Fruit fly (Drosophila melanogaster) whole organism, adult: ENCODE results near the gene CecA1.

ENCODE experiments used
- CG11617 ChIP-seq: fragments of 200-800 bp; sonication (Bioruptor generic); optimal IDR thresholded peaks from 2 replicates; lab custom pipeline; 2017; ENCODE audit warnings: mild to moderate bottlenecking, missing biosample characterization, missing genetic modification reagents, missing genetic modification characterization
- CG12768 ChIP-seq: fragments of 200-800 bp; sonication (Bioruptor generic); optimal IDR thresholded peaks from 2 replicates; lab custom pipeline; 2017; ENCODE audit warnings: missing biosample characterization, missing genetic modification characterization, mild to moderate bottlenecking, moderate library complexity, missing genetic modification reagents
- CG14711 ChIP-seq: fragments of 200-800 bp; sonication (Bioruptor generic); optimal IDR thresholded peaks from 2 replicates; lab custom pipeline; 2018; ENCODE audit warnings: missing biosample characterization, mild to moderate bottlenecking, missing genetic modification characterization, moderate library complexity
- CG1620 ChIP-seq: fragments of 200-800 bp; sonication (Bioruptor generic); optimal IDR thresholded peaks from 2 replicates; lab custom pipeline; 2016; ENCODE audit warnings: missing biosample characterization, missing genetic modification characterization
- CG33017 ChIP-seq: fragments of 200-800 bp; sonication (Bioruptor generic); optimal IDR thresholded peaks from 2 replicates; lab custom pipeline; 2018; ENCODE audit warnings: missing biosample characterization, mild to moderate bottlenecking, missing genetic modification characterization, moderate library complexity
- CG5204 ChIP-seq: fragments of 200-800 bp; sonication (Bioruptor generic); optimal IDR thresholded peaks from 2 replicates; lab custom pipeline; 2016; ENCODE audit warnings: missing biosample characterization, missing genetic modification characterization
- CG7045 ChIP-seq: fragments of 200-800 bp; sonication (Bioruptor generic); optimal IDR thresholded peaks from 2 replicates; lab custom pipeline; 2017; ENCODE audit warnings: missing biosample characterization, mild to moderate bottlenecking, missing genetic modification characterization
- CG7101 ChIP-seq: fragments of 200-800 bp; sonication (Bioruptor generic); optimal IDR thresholded peaks from 2 replicates; lab custom pipeline; 2018; ENCODE audit warnings: missing biosample characterization, mild to moderate bottlenecking, missing genetic modification characterization, moderate library complexity
- Clk ChIP-seq: fragments of 200-800 bp; sonication (Bioruptor generic); optimal IDR thresholded peaks from 2 replicates; lab custom pipeline; 2017; ENCODE audit warnings: missing biosample characterization, missing genetic modification characterization
- Crg-1 ChIP-seq: fragments of 200-800 bp; sonication (Bioruptor generic); optimal IDR thresholded peaks from 2 replicates; lab custom pipeline; 2016; ENCODE audit warnings: missing biosample characterization, missing genetic modification characterization
- Hr96 ChIP-seq: fragments of 200-800 bp; sonication (Bioruptor generic); optimal IDR thresholded peaks from 2 replicates; lab custom pipeline; 2016; ENCODE audit warnings: missing biosample characterization, missing genetic modification characterization
- Mnt ChIP-seq: fragments of 200-800 bp; sonication (Bioruptor generic); optimal IDR thresholded peaks from 2 replicates; lab custom pipeline; 2016; ENCODE audit warnings: missing biosample characterization, mild to moderate bottlenecking, missing genetic modification characterization
- bab1 ChIP-seq: fragments of 200-800 bp; sonication (Bioruptor generic); optimal IDR thresholded peaks from 3 replicates; lab custom pipeline; 2019; ENCODE audit warnings: missing biosample characterization, mild to moderate bottlenecking, missing genetic modification characterization, moderate library complexity
- cic ChIP-seq: fragments of 200-800 bp; sonication (Bioruptor generic); optimal IDR thresholded peaks from 2 replicates; lab custom pipeline; 2017; ENCODE audit warnings: missing biosample characterization, mild to moderate bottlenecking, missing genetic modification characterization, moderate library complexity
- cnc ChIP-seq, 2 experiments: fragments of >200 bp; optimal IDR thresholded peaks; 2 replicates each; lab custom pipeline; 2017
- kay ChIP-seq: fragments of 200-800 bp; sonication (Bioruptor generic); peaks from one replicate; lab custom pipeline; 2016; ENCODE audit warnings: missing biosample characterization, missing genetic modification characterization, borderline replicate concordance
- ovo ChIP-seq: fragments of 200-800 bp; sonication (Bioruptor generic); optimal IDR thresholded peaks from 2 replicates; lab custom pipeline; 2016; ENCODE audit warnings: missing biosample characterization, missing genetic modification characterization
- pad ChIP-seq: fragments of 200-800 bp; sonication (Bioruptor generic); optimal IDR thresholded peaks from 3 replicates; lab custom pipeline; 2017; ENCODE audit warnings: missing biosample characterization, missing genetic modification characterization, mild to moderate bottlenecking, moderate library complexity, missing genetic modification reagents
- tj ChIP-seq: fragments of 200-800 bp; sonication (Bioruptor generic); optimal IDR thresholded peaks from 3 replicates; lab custom pipeline; 2017; ENCODE audit warnings: missing biosample characterization, mild to moderate bottlenecking, missing genetic modification characterization, moderate library complexity
- toe ChIP-seq: fragments of 200-800 bp; sonication (Bioruptor generic); optimal IDR thresholded peaks from 2 replicates; lab custom pipeline; 2016; ENCODE audit warnings: missing biosample characterization, missing genetic modification characterization

Gene CecA1

DNA sequence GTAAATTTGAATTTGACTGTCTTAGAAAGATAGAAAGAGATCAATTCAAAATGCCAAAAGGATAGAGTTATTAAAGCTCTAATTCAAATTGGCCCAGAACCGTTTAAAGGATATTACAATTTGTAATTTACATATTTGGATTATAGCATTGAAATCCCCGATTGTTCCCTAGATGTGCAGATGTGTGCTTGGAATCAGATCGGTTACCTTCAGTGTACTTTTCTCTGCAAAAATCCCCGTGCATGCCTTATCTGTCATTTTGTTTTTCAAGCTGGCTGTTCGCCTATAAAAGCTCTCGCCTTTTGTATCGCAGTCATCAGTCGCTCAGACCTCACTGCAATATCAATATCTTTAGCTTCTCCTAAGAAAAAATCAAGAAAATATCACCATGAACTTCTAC lies at the start of gene CecA1:
TSS of gene CecA1 (plus strand) at position 315 of the 400 bp plus-strand sequence.
- TF ChIP-seq cic, result no peak
- no peak for TF ChIP-seq Clk (GFP tag; lab: Kevin White, UChicago)
- TF ChIP-seq ovo, result no peak
- TF ChIP-seq kay (GFP tag; lab: Kevin White, UChicago), result no peak
- TF ChIP-seq CG1620 (GFP tag; lab: Kevin White, UChicago), result no peak
- no peak for TF ChIP-seq CG33017 (tag; lab: Kevin White, UChicago)
- TF ChIP-seq bab1, result no peak
- no peak for TF ChIP-seq toe (GFP tag; lab: Kevin White, UChicago)
- no peak for TF ChIP-seq tj
- no peak for TF ChIP-seq CG5204 (GFP tag; lab: Kevin White, UChicago)
- no peak for TF ChIP-seq cnc (optimal IDR thresholded peaks at IDR 0.05; lab: Kevin White, UChicago)

DNA sequence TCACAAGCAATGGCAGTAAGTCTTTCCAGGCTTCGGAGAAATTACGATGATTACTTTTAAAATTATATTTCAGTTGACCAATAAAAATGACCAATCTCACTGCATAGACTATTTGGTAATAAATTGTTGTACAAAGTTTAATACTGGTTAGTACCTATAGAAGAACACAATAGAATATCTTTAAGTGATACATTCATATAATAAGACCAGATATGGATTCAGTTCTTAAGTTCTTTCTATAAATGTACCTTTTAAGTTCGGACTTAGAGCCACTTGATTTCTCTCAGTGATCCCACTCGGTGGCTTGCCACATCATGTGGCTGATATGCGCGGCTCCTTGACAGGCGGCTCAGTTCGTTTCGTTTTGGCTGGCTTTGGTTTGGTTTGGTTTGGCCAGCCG lies 47.4 kb upstream of the CecA1 start:
- TF ChIP-seq cic (no peak), toe (GFP tag; lab: Kevin White, UChicago) (no peak), CG33017 (tag; lab: Kevin White, UChicago) (no peak), bab1 (no peak), Hr96 (GFP tag; lab: Kevin White, UChicago) (no peak), pad (GFP tag; lab: Kevin White, UChicago) (no peak), Crg-1 (no peak), Mnt (GFP tag; lab: Kevin White, UChicago) (no peak), Clk (GFP tag; lab: Kevin White, UChicago) (no peak), kay (GFP tag; lab: Kevin White, UChicago) (no peak)

- TF ChIP-seq Hr96 (GFP tag; lab: Kevin White, UChicago) (no peak), Mnt (GFP tag; lab: Kevin White, UChicago) (no peak), CG14711 (tag; lab: Kevin White, UChicago) (no peak)
Observed at dm6 chr3R:30164162-30164561, 46.5 kb upstream of the CecA1 start.

DNA sequence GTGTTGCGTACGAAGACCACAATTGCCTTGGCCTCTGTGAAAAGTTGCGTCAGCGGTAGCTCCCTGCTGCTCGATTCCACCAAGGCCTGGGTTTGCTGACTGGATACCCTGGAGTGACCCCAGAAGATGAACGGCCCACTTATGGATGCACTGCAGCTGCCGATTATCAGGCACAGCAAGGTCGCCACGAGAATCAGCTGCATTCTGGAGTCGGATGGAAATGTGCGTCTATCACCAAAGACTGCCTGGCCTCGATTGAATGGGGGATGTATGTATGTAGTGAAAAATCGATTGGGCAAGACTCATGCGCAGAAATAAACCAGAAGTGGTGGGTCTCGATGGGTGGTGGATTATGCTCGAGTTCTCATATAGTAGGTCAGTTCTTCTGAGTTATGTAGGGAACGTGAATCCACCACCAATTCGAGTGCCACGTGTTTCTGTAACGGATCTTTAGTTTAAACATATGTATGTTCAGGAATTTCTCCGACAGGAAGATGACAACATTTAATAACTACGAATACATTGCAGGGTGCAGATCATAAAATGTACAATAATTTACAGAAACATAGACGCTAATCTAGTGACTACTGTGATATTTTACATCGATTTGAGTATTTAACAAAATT lies 44.4 kb upstream of the CecA1 start, which contains the start of gene VhaAC45RP:
TSS of gene VhaAC45RP (minus strand) at position 261 of the 626 bp plus-strand sequence.
- TF ChIP-seq CG33017 (tag; lab: Kevin White, UChicago) (no peak), Crg-1 (no peak)

DNA sequence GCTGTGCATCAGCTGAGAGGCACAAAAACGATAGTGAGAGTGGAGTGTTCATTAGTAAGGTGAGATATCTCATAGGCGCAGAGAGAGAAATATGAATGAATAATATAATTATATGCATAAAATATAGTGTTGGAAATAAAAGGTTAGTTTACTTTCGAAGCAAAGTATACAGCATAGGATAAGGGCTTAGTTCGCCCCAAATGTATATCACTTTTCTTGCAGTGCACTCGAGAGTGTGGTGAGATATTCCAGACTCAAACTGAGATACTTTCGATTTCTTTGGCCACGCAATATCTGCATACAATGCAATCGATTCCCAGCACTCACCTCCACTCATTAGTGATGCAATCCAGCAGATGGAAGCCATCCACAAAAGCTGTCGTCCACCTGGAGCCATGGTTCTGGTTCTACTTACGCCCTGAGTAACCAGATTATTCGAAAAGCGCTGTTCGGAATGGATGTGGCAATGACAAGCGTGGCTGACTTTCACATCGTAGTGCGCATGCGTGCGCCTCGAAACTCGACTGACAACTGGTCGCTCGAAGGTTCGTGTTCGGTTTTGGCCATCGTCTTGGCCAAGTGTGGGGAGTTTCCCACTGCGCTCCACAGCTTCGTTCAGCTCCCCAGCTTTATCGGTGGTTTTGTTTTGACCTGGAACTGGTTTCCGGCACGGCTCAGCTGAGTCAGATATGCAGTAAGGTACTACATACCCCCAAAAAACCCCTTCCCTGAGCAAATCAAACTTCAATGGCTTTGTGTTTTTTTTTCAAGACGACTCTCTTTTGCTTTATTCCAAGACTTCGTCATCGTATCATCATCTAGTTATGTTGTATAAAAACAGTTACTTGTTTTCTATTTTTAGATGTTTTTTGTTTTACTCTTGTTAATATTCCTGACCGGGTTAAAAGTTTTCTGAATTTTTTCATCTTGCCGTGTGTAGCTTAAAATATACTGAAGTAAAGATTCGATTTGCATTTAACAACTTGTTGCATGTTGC lies 39.7 kb upstream of the CecA1 start, which contains the start of gene Rsod:
TSS of gene Rsod (minus strand) at position 537 of the 997 bp plus-strand sequence.
- TF ChIP-seq tj (no peak), cnc (optimal IDR thresholded peaks at IDR 0.05; lab: Kevin White, UChicago) (no peak), CG14711 (tag; lab: Kevin White, UChicago) (no peak), ovo (no peak), Mnt (GFP tag; lab: Kevin White, UChicago) (no peak), Hr96 (GFP tag; lab: Kevin White, UChicago) (no peak), CG11617 (GFP tag; lab: Kevin White, UChicago) (no peak)

- TF ChIP-seq CG14711 (tag; lab: Kevin White, UChicago) (no peak), bab1 (no peak), CG7101 (tag; lab: Kevin White, UChicago) (no peak), Clk (GFP tag; lab: Kevin White, UChicago) (no peak), pad (GFP tag; lab: Kevin White, UChicago) (peak; percentile 42), CG7045 (GFP tag; lab: Kevin White, UChicago) (no peak)
Observed at dm6 chr3R:30174160-30175002, 36.3 kb upstream of the CecA1 start, which contains the start of gene Mlc2. Gene Mlc2 (minus strand): TSS chr3R:30174551.

DNA sequence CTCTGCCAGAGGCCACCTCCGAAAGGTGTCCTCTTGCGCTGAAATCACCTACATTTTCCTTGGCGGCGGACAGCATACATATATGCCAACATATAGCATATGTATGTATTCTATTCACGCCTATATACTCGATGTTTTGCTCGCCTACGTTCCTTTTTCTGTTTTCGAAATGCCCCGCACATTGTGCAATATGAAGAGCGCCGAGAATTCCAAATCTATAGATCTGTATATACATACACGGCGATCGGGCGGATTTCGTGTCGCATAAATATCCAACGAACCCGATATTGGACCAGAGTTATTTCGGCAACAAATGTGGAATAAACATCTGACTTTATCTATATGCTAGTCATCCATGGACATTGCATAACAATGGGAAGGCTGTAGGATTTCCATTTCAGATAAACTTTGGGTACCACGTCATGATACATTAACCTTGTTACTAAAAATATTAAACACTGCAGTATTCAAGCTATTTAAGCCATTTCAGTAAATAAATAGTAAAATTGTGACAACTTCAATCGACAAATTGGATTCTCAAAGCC lies 35.6 kb upstream of the CecA1 start:
- TF ChIP-seq Hr96 (GFP tag; lab: Kevin White, UChicago) (no peak), ovo (no peak), CG12768 (no peak), kay (GFP tag; lab: Kevin White, UChicago) (no peak), CG1620 (GFP tag; lab: Kevin White, UChicago) (no peak), pad (GFP tag; lab: Kevin White, UChicago) (no peak), tj (no peak), bab1 (no peak), Mnt (GFP tag; lab: Kevin White, UChicago) (no peak), cic (no peak), toe (GFP tag; lab: Kevin White, UChicago) (no peak), Crg-1 (no peak), CG7101 (tag; lab: Kevin White, UChicago) (no peak)
